Worm (Caenorhabditis elegans) whole organism, L2 larva: Measurements from ENCODE around the gene mrps-23.

ENCODE experiments used
- aly-2 ChIP-seq: fragments of 150-350 bp; optimal IDR thresholded peaks from 2 replicates; lab custom pipeline; 2014; ENCODE audit warnings: missing biosample characterization, missing genetic modification characterization
- lsy-2 ChIP-seq, 2 experiments: fragments of 150-350 bp in 1 of 2; sonication (generic microtip) in 1 of 2; optimal IDR thresholded peaks; 2 replicates each; lab custom pipeline; 2014 to 2017; ENCODE audit warnings: missing biosample characterization in 2 of 2, missing genetic modification characterization in 2 of 2
- mbf-1 ChIP-seq: sonication (generic microtip); optimal IDR thresholded peaks from 2 replicates; lab custom pipeline; 2017; ENCODE audit warnings: missing biosample characterization, missing genetic modification characterization
- mdl-1 ChIP-seq, 2 experiments: fragments of 150-350 bp in 1 of 2; sonication (generic microtip) in 1 of 2; optimal IDR thresholded peaks; 2 replicates each; lab custom pipeline; 2017; ENCODE audit warnings: missing biosample characterization in 2 of 2, missing genetic modification characterization in 2 of 2
- skn-1 ChIP-seq: sonication (generic microtip); optimal IDR thresholded peaks from 2 replicates; lab custom pipeline; 2017; ENCODE audit warnings: missing biosample characterization, missing genetic modification characterization

DNA sequence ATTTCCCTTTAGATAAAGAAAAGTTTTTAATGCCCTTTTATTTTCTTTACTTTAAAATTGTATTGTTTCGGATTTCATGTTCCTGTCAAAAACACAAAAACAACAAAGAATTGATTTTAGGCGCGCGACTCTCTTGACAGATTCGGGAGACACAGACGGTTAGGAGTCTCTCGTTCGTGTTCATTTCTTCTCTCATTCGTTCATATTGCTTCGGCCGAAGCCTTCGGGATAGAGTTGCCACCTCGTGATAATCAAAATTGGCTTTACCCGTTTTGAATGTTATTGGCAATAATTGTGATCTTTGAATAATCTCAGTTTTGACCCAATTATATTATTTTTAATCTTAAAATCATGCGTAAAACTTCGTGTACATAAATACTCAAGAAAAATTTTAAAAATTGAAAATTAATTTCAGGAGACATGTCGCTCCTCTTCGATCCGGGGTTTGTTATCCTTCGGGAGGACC lies 12.4 kb downstream of the mrps-23 start, which contains the start of gene F55H2.5:
- TF ChIP-seq mbf-1 (no peak), aly-2 (tag; lab: Kevin White, UChicago) (no peak), lsy-2 (tag; optimal IDR thresholded peaks at IDR 0.05; lab: Kevin White, UChicago) (no peak), skn-1 (tag; lab: Kevin White, UChicago) (no peak), mdl-1 (tag; optimal IDR thresholded peaks at IDR 0.05; lab: Kevin White, UChicago) (no peak)
